Worm (Caenorhabditis elegans) whole organism, midembryonic: ENCODE data around the gene nhr-68.

Experiments used
- T22C8.4 ChIP-seq: fragments of 200-800 bp; sonication (Bioruptor generic); IDR thresholded peaks from 2 replicates; pipeline ENCODE4 v1.3.6; 2022; ENCODE audit warnings: missing genetic modification characterization, missing compliant biosample characterization
- flt-1 ChIP-seq: fragments of 200-800 bp; sonication (Bioruptor generic); IDR thresholded peaks from 2 replicates; pipeline ENCODE4 v1.3.6; 2022; ENCODE audit warnings: missing genetic modification characterization, missing compliant biosample characterization
- med-1 ChIP-seq: sonication (generic microtip); optimal IDR thresholded peaks from 2 replicates; lab custom pipeline; 2017; ENCODE audit warnings: missing genetic modification characterization, mild to moderate bottlenecking, missing compliant biosample characterization, antibody characterized with exemption, missing genetic modification reagents; ENCODE audit not compliant: insufficient read depth
- ref-1 ChIP-seq: fragments of 200-800 bp; sonication (Bioruptor generic); conservative IDR thresholded peaks from 2 replicates; pipeline ENCODE4 v1.3.6; 2022; ENCODE audit warnings: missing genetic modification reagents, missing genetic modification characterization, missing compliant biosample characterization
- tab-1 ChIP-seq: fragments of 200-800 bp; sonication (Bioruptor generic); IDR thresholded peaks from 2 replicates; pipeline ENCODE4 v1.3.6; 2022; ENCODE audit warnings: missing genetic modification characterization, missing compliant biosample characterization
- ztf-23 ChIP-seq: fragments of 200-800 bp; sonication (Bioruptor generic); IDR thresholded peaks from 2 replicates; pipeline ENCODE4 v1.3.6; 2022; ENCODE audit warnings: missing genetic modification reagents, missing genetic modification characterization, missing compliant biosample characterization
- ztf-29 ChIP-seq: fragments of 200-800 bp; sonication (Bioruptor generic); IDR thresholded peaks from 2 replicates; pipeline ENCODE4 v1.3.6; 2022; ENCODE audit warnings: missing genetic modification reagents, missing genetic modification characterization, missing compliant biosample characterization

DNA sequence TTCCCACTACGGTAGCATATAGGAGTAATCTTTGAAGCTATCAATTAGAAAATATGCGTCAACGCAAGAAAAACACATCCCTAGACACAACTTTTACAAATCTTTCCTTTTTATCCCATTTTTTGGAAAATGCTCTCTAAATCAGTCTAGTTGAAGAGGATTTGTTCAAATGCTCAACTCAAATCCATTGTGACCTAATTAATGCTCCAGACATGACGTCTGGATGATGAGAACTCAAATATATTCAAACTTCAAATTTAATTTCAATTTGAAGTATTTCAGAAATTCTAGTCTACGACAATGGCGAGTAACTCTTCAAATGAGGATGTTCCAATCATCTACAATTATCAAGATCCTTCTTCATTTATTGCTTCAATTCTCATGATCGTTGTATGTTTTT is 20.9 kb upstream of the nhr-68 start, which contains the start of gene srx-85:
- TF ChIP-seq ztf-23 (GFP tag; lab: Robert Waterston, UW) (no peak), ztf-29 (GFP tag; lab: Robert Waterston, UW) (no peak), flt-1 (GFP tag; lab: Robert Waterston, UW) (no peak), med-1 (GFP tag; lab: Kevin White, UChicago) (no peak), tab-1 (GFP tag; lab: Robert Waterston, UW) (no peak), T22C8.4 (GFP tag; lab: Robert Waterston, UW) (no peak), ref-1 (GFP tag; lab: Robert Waterston, UW) (no peak)
